Worm (Caenorhabditis elegans) whole organism, early embryonic: ENCODE results near the gene T21B10.4.

ENCODE experiments used
- B0310.2 ChIP-seq: sonication (generic microtip); optimal IDR thresholded peaks from 2 replicates; lab custom pipeline; 2016; ENCODE audit warnings: mild to moderate bottlenecking, missing genetic modification characterization, missing compliant biosample characterization
- aly-1 ChIP-seq: sonication (generic microtip); optimal IDR thresholded peaks from 2 replicates; lab custom pipeline; 2016; ENCODE audit warnings: missing genetic modification characterization, missing compliant biosample characterization
- ama-1 ChIP-seq: fragments of 150-350 bp; optimal IDR thresholded peaks from 2 replicates; lab custom pipeline; 2014
- ceh-13 ChIP-seq: fragments of 200-800 bp; sonication (Bioruptor generic); optimal IDR thresholded peaks from 2 replicates; lab custom pipeline; 2018; ENCODE audit warnings: mild to moderate bottlenecking, missing genetic modification characterization, missing compliant biosample characterization
- ceh-36 ChIP-seq: sonication (generic microtip); optimal IDR thresholded peaks from 2 replicates; lab custom pipeline; 2016; ENCODE audit warnings: missing genetic modification characterization, inconsistent platforms, missing compliant biosample characterization
- flt-1 ChIP-seq: fragments of 200-800 bp; sonication (Bioruptor generic); IDR thresholded peaks from 2 replicates; pipeline ENCODE4 v1.3.6; 2022; ENCODE audit warnings: missing genetic modification characterization, missing compliant biosample characterization
- hmg-4 ChIP-seq: fragments of 200-800 bp; sonication (Bioruptor generic); optimal IDR thresholded peaks from 2 replicates; lab custom pipeline; 2018; ENCODE audit warnings: mild to moderate bottlenecking, missing genetic modification characterization, missing compliant biosample characterization
- hnd-1 ChIP-seq: sonication (generic microtip); optimal IDR thresholded peaks from 2 replicates; lab custom pipeline; 2016; ENCODE audit warnings: missing genetic modification characterization, missing compliant biosample characterization
- scrt-1 ChIP-seq: fragments of 200-800 bp; sonication (Bioruptor generic); IDR thresholded peaks from 2 replicates; pipeline ENCODE4 v1.3.6; 2022; ENCODE audit warnings: missing genetic modification characterization, missing compliant biosample characterization
- sea-1 ChIP-seq: fragments of 200-800 bp; sonication (Bioruptor generic); conservative IDR thresholded peaks from 2 replicates; pipeline ENCODE4 v1.3.6; 2022; ENCODE audit warnings: missing genetic modification characterization, missing compliant biosample characterization
- tbx-37 ChIP-seq: fragments of 200-800 bp; sonication (Bioruptor generic); conservative IDR thresholded peaks from 2 replicates; pipeline ENCODE4 v1.3.6; 2022; ENCODE audit warnings: missing genetic modification reagents, missing genetic modification characterization, missing compliant biosample characterization
- tra-4 ChIP-seq: sonication (generic microtip); optimal IDR thresholded peaks from 2 replicates; lab custom pipeline; 2017; ENCODE audit warnings: missing genetic modification characterization, missing compliant biosample characterization

- no peak for TF ChIP-seq B0310.2 (tag; lab: Kevin White, UChicago)
- no peak for TF ChIP-seq hnd-1 (tag; lab: Kevin White, UChicago)
- no peak for TF ChIP-seq hmg-4 (GFP tag; lab: Kevin White, UChicago)
- no peak for TF ChIP-seq sea-1 (GFP tag; lab: Robert Waterston, UW)
- TF ChIP-seq ceh-36 (tag; lab: Kevin White, UChicago), result no peak
- no peak for TF ChIP-seq ama-1 (lab: Kevin White, UChicago)
- TF ChIP-seq aly-1 (tag; lab: Kevin White, UChicago), result no peak
- no peak for TF ChIP-seq tbx-37 (GFP tag; lab: Robert Waterston, UW)
- TF ChIP-seq tra-4 (tag; lab: Kevin White, UChicago), result no peak
- TF ChIP-seq flt-1 (GFP tag; lab: Robert Waterston, UW), result no peak
- TF ChIP-seq ceh-13 (GFP tag; lab: Kevin White, UChicago), result no peak
- no peak for TF ChIP-seq scrt-1 (GFP tag; lab: Robert Waterston, UW)
These were observed 50.9 kb downstream of the T21B10.4 start for ce11 chrII:8991602-8992001.
